Fruit fly (Drosophila melanogaster) Kc167 (cell line): Measurements from ENCODE around the gene Hsp60A.

Source experiments
- Myc ChIP-seq: fragments of >200 bp; optimal IDR thresholded peaks from 2 replicates; lab custom pipeline; 2017; ENCODE audit warnings: missing external identifiers
- Sin3A ChIP-seq: fragments of >200 bp; optimal IDR thresholded peaks from 2 replicates; lab custom pipeline; 2018; ENCODE audit warnings: missing external identifiers
- insv ChIP-seq: fragments of >200 bp; optimal IDR thresholded peaks from 3 replicates; lab custom pipeline; 2018; ENCODE audit warnings: missing external identifiers
- psq ChIP-seq: fragments of >200 bp; optimal IDR thresholded peaks from 2 replicates; lab custom pipeline; 2017; ENCODE audit warnings: missing external identifiers

- TF ChIP-seq Sin3A, result no peak
- no peak for TF ChIP-seq psq (lab: Kevin White, UChicago)
- TF ChIP-seq Myc, result no peak
- TF ChIP-seq insv (lab: Kevin White, UChicago), result no peak
These were observed 38.4 kb downstream of the Hsp60A start for dm6 chrX:11146598-11147176.
